Worm (Caenorhabditis elegans) whole organism, L4 larva: ENCODE measurements around the gene ZK180.8.

Experiments used
- ces-1 ChIP-seq: fragments of 150-350 bp; sonication (generic microtip); optimal IDR thresholded peaks from 4 replicates; lab custom pipeline; 2014; ENCODE audit warnings: missing biosample characterization, missing genetic modification reagents, missing genetic modification characterization
- fkh-10 ChIP-seq: fragments of 150-350 bp; optimal IDR thresholded peaks from 2 replicates; lab custom pipeline; 2014; ENCODE audit warnings: missing biosample characterization, missing genetic modification reagents, missing genetic modification characterization
- fos-1 ChIP-seq: fragments of 150-350 bp; optimal IDR thresholded peaks from 2 replicates; lab custom pipeline; 2014; ENCODE audit warnings: missing biosample characterization, missing genetic modification characterization
- gei-8 ChIP-seq: fragments of 200-800 bp; sonication (Bioruptor generic); optimal IDR thresholded peaks from 2 replicates; lab custom pipeline; 2018; ENCODE audit warnings: mild to moderate bottlenecking, missing genetic modification characterization, missing compliant biosample characterization
- jun-1 ChIP-seq: fragments of 150-350 bp; optimal IDR thresholded peaks from 2 replicates; lab custom pipeline; 2014; ENCODE audit warnings: missing biosample characterization, missing genetic modification reagents, missing genetic modification characterization
- lir-3 ChIP-seq: sonication (generic microtip); optimal IDR thresholded peaks from 2 replicates; lab custom pipeline; 2016; ENCODE audit warnings: mild to moderate bottlenecking, missing genetic modification characterization, missing compliant biosample characterization
- mdl-1 ChIP-seq, 2 experiments: fragments of 150-350 bp in 1 of 2; sonication (generic microtip) in 1 of 2; optimal IDR thresholded peaks; 2 replicates each; lab custom pipeline; 2014 to 2017; ENCODE audit warnings: missing biosample characterization in 2 of 2, missing genetic modification characterization in 2 of 2
- nhr-41 ChIP-seq: fragments of 200-800 bp; sonication (Bioruptor generic); IDR thresholded peaks from 2 replicates; pipeline ENCODE4 v1.3.6; 2022; ENCODE audit warnings: missing genetic modification reagents, missing genetic modification characterization, missing compliant biosample characterization
- nhr-6 ChIP-seq: fragments of 150-350 bp; optimal IDR thresholded peaks from 2 replicates; lab custom pipeline; 2014; ENCODE audit warnings: missing biosample characterization, missing genetic modification characterization
- nhr-77 ChIP-seq: fragments of 150-350 bp; optimal IDR thresholded peaks from 2 replicates; lab custom pipeline; 2014; ENCODE audit warnings: missing biosample characterization, missing genetic modification characterization
- skn-1 ChIP-seq: fragments of 150-350 bp; optimal IDR thresholded peaks from 2 replicates; lab custom pipeline; 2014; ENCODE audit warnings: missing biosample characterization, missing genetic modification characterization
- unc-62 ChIP-seq, 3 experiments: fragments of 150-350 bp in 1 of 3; sonication (generic microtip); optimal IDR thresholded peaks in 2 of 3; peaks in 1 of 3; 1 replicate in 1 of 3; 2 replicates in 2 of 3; lab custom pipeline; 2014 to 2017; ENCODE audit warnings: missing biosample characterization in 3 of 3, missing genetic modification characterization in 3 of 3, missing genetic modification reagents in 3 of 3, missing genotype in 1 of 3

- TF ChIP-seq skn-1 (tag; lab: Kevin White, UChicago) (no peak), fos-1 (no peak), mdl-1 (tag; optimal IDR thresholded peaks at IDR 0.05; lab: Kevin White, UChicago) (no peak), fkh-10 (no peak), nhr-6 (tag; lab: Kevin White, UChicago) (no peak), unc-62 (GFP tag; optimal IDR thresholded peaks at IDR 0.05 in 1 of 2; lab: Kevin White, UChicago) (no peak), unc-62 (tag; optimal IDR thresholded peaks at IDR 0.05; lab: Kevin White, UChicago) (no peak), lir-3 (tag; lab: Kevin White, UChicago) (no peak), nhr-77 (tag; lab: Kevin White, UChicago) (no peak), gei-8 (GFP tag; lab: Kevin White, UChicago) (no peak), jun-1 (no peak), nhr-41 (GFP tag; lab: Robert Waterston, UW) (no peak), ces-1 (GFP tag; lab: Kevin White, UChicago) (no peak)
Measured at ce11 chrIV:4469055-4469454, 42.5 kb downstream of the ZK180.8 start.
